Worm (Caenorhabditis elegans) whole organism, L4 larva: ENCODE measurements around the gene W07G4.7.
A peak's percentile ranks its signal among the peaks of the same experiment; 100 is the strongest.

Experiments
- D1046.2 ChIP-seq: fragments of 200-800 bp; sonication (Bioruptor generic); IDR thresholded peaks from 2 replicates; pipeline ENCODE4 v1.3.6; 2022; ENCODE audit warnings: missing genetic modification characterization, missing compliant biosample characterization
- F10B5.3 ChIP-seq: sonication (generic microtip); optimal IDR thresholded peaks from 2 replicates; lab custom pipeline; 2016; ENCODE audit warnings: mild to moderate bottlenecking, missing genetic modification characterization, missing compliant biosample characterization
- F26F4.8 ChIP-seq: fragments of 200-800 bp; sonication (Bioruptor generic); conservative IDR thresholded peaks from 2 replicates; pipeline ENCODE4 v1.3.6; 2022; ENCODE audit warnings: missing genetic modification characterization, missing compliant biosample characterization
- F44E2.7 ChIP-seq: fragments of 200-800 bp; sonication (Bioruptor generic); IDR thresholded peaks from 2 replicates; pipeline ENCODE4 v2.1.2; 2022; ENCODE audit warnings: missing genetic modification characterization, missing compliant biosample characterization
- R02D3.7 ChIP-seq: fragments of 150-350 bp; sonication (generic microtip); optimal IDR thresholded peaks from 3 replicates; lab custom pipeline; 2014; ENCODE audit warnings: missing biosample characterization, missing genetic modification characterization
- T20F7.1 ChIP-seq: fragments of 200-800 bp; sonication (Bioruptor generic); optimal IDR thresholded peaks from 2 replicates; lab custom pipeline; 2018; ENCODE audit warnings: mild to moderate bottlenecking, missing genetic modification characterization, missing compliant biosample characterization
- Y5F2A.4 ChIP-seq: fragments of 200-800 bp; sonication (Bioruptor generic); optimal IDR thresholded peaks from 2 replicates; lab custom pipeline; 2018; ENCODE audit warnings: mild to moderate bottlenecking, missing genetic modification characterization, missing compliant biosample characterization
- aha-1 ChIP-seq: fragments of 150-350 bp; peaks from one replicate; lab custom pipeline; 2014; ENCODE audit warnings: missing biosample characterization, missing genetic modification characterization
- ama-1 ChIP-seq: fragments of 150-350 bp; optimal IDR thresholded peaks from 2 replicates; lab custom pipeline; 2014; ENCODE audit warnings: inconsistent platforms, mixed read lengths
- ceh-28 ChIP-seq: fragments of 150-350 bp; optimal IDR thresholded peaks from 2 replicates; lab custom pipeline; 2014; ENCODE audit warnings: missing biosample characterization, missing genetic modification reagents, missing genetic modification characterization
- ceh-32 ChIP-seq: sonication (generic microtip); optimal IDR thresholded peaks from 2 replicates; lab custom pipeline; 2016; ENCODE audit warnings: mild to moderate bottlenecking, missing genetic modification characterization, missing compliant biosample characterization; ENCODE audit not compliant: poor library complexity
- cey-2 ChIP-seq: sonication (generic microtip); optimal IDR thresholded peaks from 3 replicates; lab custom pipeline; 2017; ENCODE audit warnings: missing genetic modification characterization, mild to moderate bottlenecking, missing compliant biosample characterization, antibody characterized with exemption, borderline replicate concordance; ENCODE audit not compliant: insufficient read depth
- daf-16 ChIP-seq, 3 experiments: sonication (generic microtip); optimal IDR thresholded peaks; 2 replicates each; lab custom pipeline; 2016 to 2017; ENCODE audit warnings: missing genetic modification characterization in 3 of 3, missing genetic modification reagents in 3 of 3, mild to moderate bottlenecking in 2 of 3, missing compliant biosample characterization in 2 of 3, missing biosample characterization in 1 of 3, moderate library complexity in 1 of 3
- dmd-6 ChIP-seq: fragments of 200-800 bp; sonication (Bioruptor generic); IDR thresholded peaks from 2 replicates; pipeline ENCODE4 v1.3.6; 2022; ENCODE audit warnings: missing genetic modification reagents, missing genetic modification characterization, missing compliant biosample characterization
- dve-1 ChIP-seq: sonication (generic microtip); optimal IDR thresholded peaks from 2 replicates; lab custom pipeline; 2017; ENCODE audit warnings: antibody characterized with exemption, mild to moderate bottlenecking, missing genetic modification characterization, missing compliant biosample characterization; ENCODE audit not compliant: insufficient read depth
- egl-27 ChIP-seq: sonication (generic microtip); optimal IDR thresholded peaks from 3 replicates; lab custom pipeline; 2017; ENCODE audit warnings: missing biosample characterization, missing genetic modification reagents, missing genetic modification characterization
- gei-8 ChIP-seq: fragments of 200-800 bp; sonication (Bioruptor generic); optimal IDR thresholded peaks from 2 replicates; lab custom pipeline; 2018; ENCODE audit warnings: mild to moderate bottlenecking, missing genetic modification characterization, missing compliant biosample characterization
- hif-1 ChIP-seq, 2 experiments: sonication (generic microtip); optimal IDR thresholded peaks; 2 replicates each; lab custom pipeline; 2016 to 2017; ENCODE audit warnings: missing compliant biosample characterization in 2 of 2, missing genetic modification characterization in 2 of 2, missing genetic modification reagents in 2 of 2, missing genotype in 2 of 2, mild to moderate bottlenecking in 1 of 2
- hlh-11 ChIP-seq: fragments of 200-800 bp; sonication (Bioruptor generic); optimal IDR thresholded peaks from 2 replicates; lab custom pipeline; 2018; ENCODE audit warnings: mild to moderate bottlenecking, missing genetic modification characterization, missing compliant biosample characterization
- hlh-30 ChIP-seq: sonication (generic microtip); optimal IDR thresholded peaks from 2 replicates; lab custom pipeline; 2017; ENCODE audit warnings: antibody characterized with exemption, mild to moderate bottlenecking, missing genetic modification characterization, missing compliant biosample characterization; ENCODE audit not compliant: insufficient read depth
- jun-1 ChIP-seq: fragments of 150-350 bp; optimal IDR thresholded peaks from 2 replicates; lab custom pipeline; 2014; ENCODE audit warnings: missing biosample characterization, missing genetic modification reagents, missing genetic modification characterization
- lim-7 ChIP-seq: fragments of 200-800 bp; sonication (Bioruptor generic); IDR thresholded peaks from 2 replicates; pipeline ENCODE4 v1.3.6; 2022; ENCODE audit warnings: missing genetic modification characterization, missing compliant biosample characterization
- lin-13 ChIP-seq: fragments of 150-350 bp; optimal IDR thresholded peaks from 2 replicates; lab custom pipeline; 2014; ENCODE audit warnings: missing biosample characterization, missing genetic modification reagents, missing genetic modification characterization
- lin-15B ChIP-seq: fragments of 150-350 bp; sonication (generic microtip); optimal IDR thresholded peaks from 3 replicates; lab custom pipeline; 2014; ENCODE audit warnings: missing biosample characterization, missing genetic modification characterization
- lin-38 ChIP-seq: fragments of 200-800 bp; sonication (Bioruptor generic); IDR thresholded peaks from 2 replicates; pipeline ENCODE4 v1.3.6; 2022; ENCODE audit warnings: missing genetic modification reagents, missing genetic modification characterization, missing compliant biosample characterization
- lin-39 ChIP-seq: fragments of 150-350 bp; optimal IDR thresholded peaks from 2 replicates; lab custom pipeline; 2014; ENCODE audit warnings: missing biosample characterization, missing genetic modification reagents, missing genetic modification characterization
- lir-3 ChIP-seq: sonication (generic microtip); optimal IDR thresholded peaks from 2 replicates; lab custom pipeline; 2016; ENCODE audit warnings: mild to moderate bottlenecking, missing genetic modification characterization, missing compliant biosample characterization
- madf-5 ChIP-seq, 2 experiments: fragments of 200-800 bp; sonication (Bioruptor generic); IDR thresholded peaks; 2 replicates each; pipeline ENCODE4 v1.3.6; 2022; ENCODE audit warnings: missing compliant biosample characterization in 2 of 2, missing genetic modification characterization in 2 of 2
- mdl-1 ChIP-seq, 2 experiments: fragments of 150-350 bp in 1 of 2; sonication (generic microtip) in 1 of 2; optimal IDR thresholded peaks; 2 replicates each; lab custom pipeline; 2014 to 2017; ENCODE audit warnings: missing biosample characterization in 2 of 2, missing genetic modification characterization in 2 of 2
- mep-1 ChIP-seq: fragments of 150-350 bp; sonication (generic microtip); optimal IDR thresholded peaks from 3 replicates; lab custom pipeline; 2014; ENCODE audit warnings: missing biosample characterization, missing genetic modification characterization
- nhr-111 ChIP-seq: fragments of 200-800 bp; sonication (Bioruptor generic); optimal IDR thresholded peaks from 2 replicates; lab custom pipeline; 2018; ENCODE audit warnings: mild to moderate bottlenecking, missing genetic modification characterization, missing compliant biosample characterization
- nhr-237 ChIP-seq: sonication (generic microtip); optimal IDR thresholded peaks from 2 replicates; lab custom pipeline; 2017; ENCODE audit warnings: missing biosample characterization, missing genetic modification characterization
- nhr-42 ChIP-seq: fragments of 200-800 bp; sonication (Bioruptor generic); IDR thresholded peaks from 2 replicates; pipeline ENCODE4 v1.3.6; 2022; ENCODE audit warnings: missing genetic modification characterization, missing compliant biosample characterization
- nhr-48 ChIP-seq: sonication (generic microtip); optimal IDR thresholded peaks from 2 replicates; lab custom pipeline; 2016; ENCODE audit warnings: mild to moderate bottlenecking, missing genetic modification characterization, missing compliant biosample characterization
- nhr-77 ChIP-seq: fragments of 150-350 bp; optimal IDR thresholded peaks from 2 replicates; lab custom pipeline; 2014; ENCODE audit warnings: missing biosample characterization, missing genetic modification characterization
- pqm-1 ChIP-seq: sonication (generic microtip); optimal IDR thresholded peaks from 2 replicates; lab custom pipeline; 2017; ENCODE audit warnings: missing biosample characterization, missing genetic modification characterization
- rbr-2 ChIP-seq: sonication (generic microtip); optimal IDR thresholded peaks from 2 replicates; lab custom pipeline; 2016; ENCODE audit warnings: missing genotype, missing genetic modification characterization, missing compliant biosample characterization
- saeg-2 ChIP-seq: fragments of 200-800 bp; sonication (Bioruptor generic); IDR thresholded peaks from 2 replicates; pipeline ENCODE4 v1.3.6; 2022; ENCODE audit warnings: missing genetic modification reagents, missing genetic modification characterization, missing compliant biosample characterization
- set-16 ChIP-seq: fragments of 200-800 bp; sonication (Bioruptor generic); IDR thresholded peaks from 2 replicates; pipeline ENCODE4 v1.3.6; 2022; ENCODE audit warnings: missing genetic modification reagents, missing genetic modification characterization, missing compliant biosample characterization
- tag-97 ChIP-seq: fragments of 200-800 bp; sonication (Bioruptor generic); IDR thresholded peaks from 2 replicates; pipeline ENCODE4 v1.3.6; 2022; ENCODE audit warnings: missing genetic modification characterization, missing compliant biosample characterization
- unc-130 ChIP-seq: sonication (generic microtip); optimal IDR thresholded peaks from 2 replicates; lab custom pipeline; 2016; ENCODE audit warnings: missing genetic modification reagents, missing genetic modification characterization, missing compliant biosample characterization
- unc-62 ChIP-seq, 3 experiments: fragments of 150-350 bp in 1 of 3; sonication (generic microtip); optimal IDR thresholded peaks in 2 of 3; peaks in 1 of 3; 1 replicate in 1 of 3; 2 replicates in 2 of 3; lab custom pipeline; 2014 to 2017; ENCODE audit warnings: missing biosample characterization in 3 of 3, missing genetic modification characterization in 3 of 3, missing genetic modification reagents in 3 of 3, missing genotype in 1 of 3
- zip-11 ChIP-seq: fragments of 200-800 bp; sonication (Bioruptor generic); IDR thresholded peaks from 2 replicates; pipeline ENCODE4 v1.3.6; 2022; ENCODE audit warnings: missing genetic modification characterization, missing compliant biosample characterization
- ztf-7 ChIP-seq: fragments of 150-350 bp; optimal IDR thresholded peaks from 2 replicates; lab custom pipeline; 2014; ENCODE audit warnings: missing biosample characterization, missing genetic modification characterization

The W07G4.7 gene

DNA sequence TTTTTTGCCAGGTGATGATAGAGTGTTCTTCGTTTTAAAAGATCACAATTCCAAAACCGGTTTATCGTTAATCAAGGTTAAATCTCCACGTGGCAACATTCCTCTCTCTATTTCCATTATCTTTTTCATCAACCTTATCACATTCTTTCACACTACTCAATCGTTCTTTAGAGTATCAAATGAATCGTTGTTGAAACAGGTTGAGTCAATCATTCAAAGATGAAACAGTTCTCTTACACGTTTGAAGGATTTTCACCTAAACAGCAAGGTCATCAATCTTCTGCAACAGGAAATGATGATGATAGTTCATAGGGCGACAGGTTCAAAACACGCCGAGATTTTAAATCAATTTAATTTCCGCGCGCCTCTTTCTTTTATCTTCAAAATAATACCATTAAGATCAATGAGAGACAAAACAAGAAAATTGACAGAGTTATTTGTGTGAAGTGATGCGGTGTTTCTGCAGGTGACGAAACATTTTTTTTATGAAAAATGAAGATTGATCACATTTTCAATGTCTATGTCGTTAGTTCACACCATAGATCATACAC, 46.8 kb upstream of the W07G4.7 start (continued):
- TF ChIP-seq set-16 (GFP tag; lab: Robert Waterston, UW): no peak
- peak; percentile 71 for TF ChIP-seq mep-1
- no peak for TF ChIP-seq ama-1 (lab: Kevin White, UChicago)
- TF ChIP-seq lin-15B (tag; lab: Kevin White, UChicago): no peak
- no peak for TF ChIP-seq saeg-2 (GFP tag; lab: Robert Waterston, UW)
- no peak for TF ChIP-seq tag-97 (GFP tag; lab: Robert Waterston, UW)
- TF ChIP-seq T20F7.1 (GFP tag; lab: Kevin White, UChicago): peak; percentile 20
- TF ChIP-seq hlh-11 (tag; lab: Kevin White, UChicago): peak; percentile 90
- TF ChIP-seq nhr-77 (tag; lab: Kevin White, UChicago): peak; percentile 55
- no peak for TF ChIP-seq madf-5 (GFP tag; IDR thresholded peaks at IDR 0.05; lab: Robert Waterston, UW)
- peak; percentile 91 for TF ChIP-seq aha-1 (tag; lab: Kevin White, UChicago)
- peak in 1 of 2 experiments; percentile 7 for TF ChIP-seq hif-1 (tag; optimal IDR thresholded peaks at IDR 0.05; lab: Kevin White, UChicago)
- no peak for TF ChIP-seq daf-16 (GFP tag; optimal IDR thresholded peaks at IDR 0.05; lab: Kevin White, UChicago)
- TF ChIP-seq daf-16 (tag; optimal IDR thresholded peaks at IDR 0.05; lab: Kevin White, UChicago): peak; percentile 53
- peak; percentile 86 for TF ChIP-seq dmd-6
- TF ChIP-seq ztf-7 (tag; lab: Kevin White, UChicago): no peak
- TF ChIP-seq lin-13 (GFP tag; lab: Kevin White, UChicago): peak; percentile 16
- peak; percentile 90 for TF ChIP-seq nhr-48 (tag; lab: Kevin White, UChicago)
- peak; percentile 78 to 94 for TF ChIP-seq mdl-1 (tag; optimal IDR thresholded peaks at IDR 0.05; lab: Kevin White, UChicago)
- TF ChIP-seq D1046.2 (GFP tag; lab: Robert Waterston, UW): no peak
- TF ChIP-seq zip-11 (GFP tag; lab: Robert Waterston, UW): no peak
- TF ChIP-seq ceh-32 (tag; lab: Kevin White, UChicago): no peak
- no peak for TF ChIP-seq rbr-2 (tag; lab: Kevin White, UChicago)
- peak in 1 of 2 experiments; percentile 99 for TF ChIP-seq unc-62 (GFP tag; optimal IDR thresholded peaks at IDR 0.05 in 1 of 2; lab: Kevin White, UChicago)
- TF ChIP-seq unc-62 (tag; optimal IDR thresholded peaks at IDR 0.05; lab: Kevin White, UChicago): no peak
- peak; percentile 79 for TF ChIP-seq gei-8 (GFP tag; lab: Kevin White, UChicago)
- peak; percentile 94 for TF ChIP-seq dve-1 (tag; lab: Kevin White, UChicago)
- no peak for TF ChIP-seq ceh-28
- TF ChIP-seq lim-7: no peak
- no peak for TF ChIP-seq F26F4.8
- TF ChIP-seq R02D3.7 (tag; lab: Kevin White, UChicago): no peak
- peak; percentile 23 for TF ChIP-seq pqm-1 (tag; lab: Kevin White, UChicago)

- TF ChIP-seq unc-62 (GFP tag; optimal IDR thresholded peaks at IDR 0.05 in 1 of 2; lab: Kevin White, UChicago) (peak in 1 of 2 experiments; percentile 14), unc-62 (tag; optimal IDR thresholded peaks at IDR 0.05; lab: Kevin White, UChicago) (no peak), R02D3.7 (tag; lab: Kevin White, UChicago) (no peak)
Measured at ce11 chrV:13075432-13075831, 40.9 kb upstream of the W07G4.7 start.

- TF ChIP-seq lin-38 (no peak), hlh-30 (tag; lab: Kevin White, UChicago) (no peak), egl-27 (tag; lab: Kevin White, UChicago) (no peak), lir-3 (no peak), Y5F2A.4 (GFP tag; lab: Kevin White, UChicago) (no peak), dmd-6 (no peak), nhr-42 (GFP tag; lab: Robert Waterston, UW) (no peak), lin-39 (tag; lab: Kevin White, UChicago) (no peak), gei-8 (GFP tag; lab: Kevin White, UChicago) (no peak), nhr-111 (GFP tag; lab: Kevin White, UChicago) (no peak), F10B5.3 (no peak), jun-1 (tag; lab: Kevin White, UChicago) (no peak), nhr-237 (no peak), cey-2 (tag; lab: Kevin White, UChicago) (no peak), unc-130 (GFP tag; lab: Kevin White, UChicago) (no peak), F44E2.7 (no peak)
- TF ChIP-seq, all 104 proteins: peak for 0
Measured at ce11 chrV:13074148-13074547, 39.6 kb upstream of the W07G4.7 start.
